Worm (Caenorhabditis elegans): ENCODE measurements around the gene peli-1.
"Not testable (repeated sequence)": the region's sequence is repeated elsewhere in the genome, so short reads cannot be mapped to it uniquely, and the experiment has no call there.

Gene peli-1

ce11 chrV:5755203-5755693 lies 49.6 kb downstream of the peli-1 start, which contains the start of gene K09H11.11:
TSS of gene K09H11.11 (minus strand) at chrV:5755253.
- TF ChIP-seq ets-7 (tag; optimal IDR thresholded peaks at IDR 0.05); tra-4 (tag; optimal IDR thresholded peaks at IDR 0.05); ceh-13 (GFP tag; optimal IDR thresholded peaks at IDR 0.05): not testable (repeated sequence)

ce11 chrV:5756193-5756592 lies 50.6 kb downstream of the peli-1 start, which contains the start of gene C53A3.3:
TSS of gene C53A3.3 (plus strand) at chrV:5756493.
- TF ChIP-seq hnd-1 (tag; optimal IDR thresholded peaks at IDR 0.05) (no peak), aly-1 (tag; optimal IDR thresholded peaks at IDR 0.05) (no peak), B0310.2 (tag; optimal IDR thresholded peaks at IDR 0.05) (no peak), F13C5.2 (tag; optimal IDR thresholded peaks at IDR 0.05) (no peak)

ce11 chrV:5758780-5759179 lies 53.2 kb downstream of the peli-1 start, which contains the start of gene C53A3.4:
TSS of gene C53A3.4 (minus strand) at chrV:5758880.
- TF ChIP-seq B0310.2 (tag; optimal IDR thresholded peaks at IDR 0.05) (no peak), F13C5.2 (tag; optimal IDR thresholded peaks at IDR 0.05) (no peak), tra-4 (tag; optimal IDR thresholded peaks at IDR 0.05) (no peak), tbx-37 (GFP tag; conservative IDR thresholded peaks at IDR 0.05) (no peak), hmbx-1 (tag; optimal IDR thresholded peaks at IDR 0.05) (no peak), hnd-1 (tag; optimal IDR thresholded peaks at IDR 0.05) (no peak), aly-1 (tag; optimal IDR thresholded peaks at IDR 0.05) (no peak), scrt-1 (GFP tag; IDR thresholded peaks at IDR 0.05) (no peak), ceh-36 (tag; optimal IDR thresholded peaks at IDR 0.05) (no peak), ceh-13 (GFP tag; optimal IDR thresholded peaks at IDR 0.05) (no peak), pes-1 (GFP tag; IDR thresholded peaks at IDR 0.05) (no peak), ets-7 (tag; optimal IDR thresholded peaks at IDR 0.05) (no peak), tbx-11 (GFP tag; IDR thresholded peaks at IDR 0.05) (no peak), hmg-4 (GFP tag; optimal IDR thresholded peaks at IDR 0.05) (no peak), ama-1 (optimal IDR thresholded peaks at IDR 0.05) (no peak), sea-1 (GFP tag; conservative IDR thresholded peaks at IDR 0.05) (no peak), flt-1 (GFP tag; IDR thresholded peaks at IDR 0.05) (no peak)

- TF ChIP-seq flt-1 (GFP tag; IDR thresholded peaks at IDR 0.05), result no peak
- TF ChIP-seq aly-1 (tag; optimal IDR thresholded peaks at IDR 0.05), result no peak
- no peak for TF ChIP-seq ama-1 (optimal IDR thresholded peaks at IDR 0.05)
- TF ChIP-seq ceh-36 (tag; optimal IDR thresholded peaks at IDR 0.05), result no peak
- TF ChIP-seq hnd-1 (tag; optimal IDR thresholded peaks at IDR 0.05), result no peak
- no peak for TF ChIP-seq F13C5.2 (tag; optimal IDR thresholded peaks at IDR 0.05)
These were observed 54.5 kb downstream of the peli-1 start, which contains the start of gene C53A3.1 for ce11 chrV:5760132-5760531. TSS of gene C53A3.1 (minus strand) at chrV:5760232.
